Fruit fly (Drosophila melanogaster): ENCODE data around the gene Efa6.
A peak's percentile ranks its signal among the peaks of the same experiment; 100 is the strongest.

Efa6 gene

DNA sequence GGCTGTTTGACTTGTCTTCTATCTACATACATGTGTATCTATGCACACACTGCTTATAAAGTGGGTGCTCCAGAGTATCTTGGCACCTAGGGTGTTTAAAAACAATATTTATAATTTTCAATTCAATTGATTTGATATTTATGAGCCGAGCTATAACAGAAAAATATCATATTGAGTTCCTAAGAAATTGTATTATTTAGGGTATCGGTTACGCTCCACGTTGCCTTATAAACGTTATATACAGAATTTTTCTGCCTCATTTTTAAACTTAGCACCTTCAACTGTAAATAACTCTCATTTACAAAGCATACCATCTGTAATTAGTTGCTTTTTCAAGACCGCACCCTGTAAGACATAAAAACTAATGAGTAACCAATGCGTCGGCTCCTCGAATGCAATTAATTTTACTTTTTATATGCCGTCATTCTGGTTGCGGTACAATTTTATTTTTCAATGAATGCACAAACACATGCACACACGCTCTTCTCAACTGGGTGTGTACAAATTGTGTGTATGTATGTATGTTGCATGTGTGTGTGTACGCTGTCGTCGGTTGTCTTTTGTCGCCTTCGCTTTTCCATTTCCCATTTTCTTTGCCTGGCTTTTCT lies 3.2 kb downstream of the Efa6 start (continued):
- no peak for TF ChIP-seq inv (GFP tag; IDR thresholded peaks at IDR 0.05; ENCODE audit: partially characterized antibody)
- no peak for TF ChIP-seq aop (GFP tag; IDR thresholded peaks at IDR 0.05)
- no peak for TF ChIP-seq B-H2 (GFP tag; optimal IDR thresholded peaks at IDR 0.05)
- peak; percentile 34 for TF ChIP-seq jumu (GFP tag; optimal IDR thresholded peaks at IDR 0.05)
- TF ChIP-seq hkb (optimal IDR thresholded peaks at IDR 0.05), result no peak
- TF ChIP-seq hkb (GFP tag; IDR thresholded peaks at IDR 0.05), result no peak
- TF ChIP-seq nerfin-2 (GFP tag; IDR thresholded peaks at IDR 0.05; ENCODE audit: partially characterized antibody), result no peak
- no peak for TF ChIP-seq sim (GFP tag; IDR thresholded peaks at IDR 0.05)
- TF ChIP-seq sens-2 (GFP tag; IDR thresholded peaks at IDR 0.05), result no peak
- no peak for TF ChIP-seq nom (GFP tag; optimal IDR thresholded peaks at IDR 0.05)
- no peak for TF ChIP-seq CG14965 (GFP tag; optimal IDR thresholded peaks at IDR 0.05; ENCODE audit: borderline replicate concordance)
- TF ChIP-seq zf30C (GFP tag; optimal IDR thresholded peaks at IDR 0.05), result no peak
- no peak for TF ChIP-seq Hmx (GFP tag; optimal IDR thresholded peaks at IDR 0.05)
- no peak for TF ChIP-seq HmgZ (tag; optimal IDR thresholded peaks at IDR 0.05)
- TF ChIP-seq Ada2b (GFP tag; IDR thresholded peaks at IDR 0.05), result 0 out of 2 replicates have a peak, but pooled peaks have one; percentile 13
- TF ChIP-seq Mes4 (GFP tag; optimal IDR thresholded peaks at IDR 0.05), result peak; percentile 40
- TF ChIP-seq CG30431 (GFP tag; optimal IDR thresholded peaks at IDR 0.05), result peak; percentile 57
- no peak for TF ChIP-seq CG7271 (tag; optimal IDR thresholded peaks at IDR 0.05)
- peak; percentile 42 for TF ChIP-seq CG6813 (GFP tag; optimal IDR thresholded peaks at IDR 0.05)
- peak; percentile 28 for TF ChIP-seq CG3065 (GFP tag; optimal IDR thresholded peaks at IDR 0.05)
- TF ChIP-seq phol (tag; optimal IDR thresholded peaks at IDR 0.05), result peak; percentile 84
- no peak for TF ChIP-seq knrl (GFP tag; IDR thresholded peaks at IDR 0.05; ENCODE audit: partially characterized antibody)
- TF ChIP-seq CG43689 (GFP tag; IDR thresholded peaks at IDR 0.05), result no peak
- peak; percentile 66; the same call in 2 of the 3 replicates for TF ChIP-seq zfh1 (GFP tag; IDR thresholded peaks at IDR 0.05)
- peak; percentile 51; the same call in 1 of the 4 replicates for TF ChIP-seq chinmo (GFP tag; IDR thresholded peaks at IDR 0.05; ENCODE audit: partially characterized antibody)
- TF ChIP-seq slou (GFP tag; optimal IDR thresholded peaks at IDR 0.05), result no peak
- peak; percentile 64 for TF ChIP-seq CG15696 (tag; optimal IDR thresholded peaks at IDR 0.05)
- no peak for TF ChIP-seq sima (GFP tag; optimal IDR thresholded peaks at IDR 0.05)
- no peak for TF ChIP-seq CG14050 (GFP tag; IDR thresholded peaks at IDR 0.05)
- TF ChIP-seq CG1603 (tag; optimal IDR thresholded peaks at IDR 0.05), result peak; percentile 36
- TF ChIP-seq NC2β (GFP tag; optimal IDR thresholded peaks at IDR 0.05), result peak; percentile 54
- TF ChIP-seq otp (GFP tag; IDR thresholded peaks at IDR 0.05), result 0 out of 3 replicates have a peak, but pooled peaks have one; percentile 10
- TF ChIP-seq CG10565 (GFP tag; optimal IDR thresholded peaks at IDR 0.05), result no peak
- no peak for TF ChIP-seq scrt (GFP tag; optimal IDR thresholded peaks at IDR 0.05)
- TF ChIP-seq repo (GFP tag; optimal IDR thresholded peaks at IDR 0.05), result no peak
- peak; percentile 23 to 72 for TF ChIP-seq Hr51 (GFP tag; optimal IDR thresholded peaks at IDR 0.05)
- peak; percentile 16 for TF ChIP-seq CG18764 (GFP tag; optimal IDR thresholded peaks at IDR 0.05)
- TF ChIP-seq CG3407 (GFP tag; optimal IDR thresholded peaks at IDR 0.05), result peak; percentile 65
- TF ChIP-seq lola (GFP tag; optimal IDR thresholded peaks at IDR 0.05), result peak in 1 of 3 experiments; percentile 90
- TF ChIP-seq Oaz (GFP tag; IDR thresholded peaks at IDR 0.05), result peak; percentile 17; the same call in 1 of the 2 replicates
- no peak for TF ChIP-seq h (optimal IDR thresholded peaks at IDR 0.05)
- peak; percentile 28 for TF ChIP-seq TFAM (GFP tag; optimal IDR thresholded peaks at IDR 0.05)
- TF ChIP-seq Abd-B (GFP tag; optimal IDR thresholded peaks at IDR 0.05), result peak; percentile 64
- peak in 1 of 2 experiments; percentile 66 for TF ChIP-seq Eip74EF (GFP tag; optimal IDR thresholded peaks at IDR 0.05)
- TF ChIP-seq Max (GFP tag; optimal IDR thresholded peaks at IDR 0.05), result peak; percentile 44
- TF ChIP-seq luna (GFP tag; optimal IDR thresholded peaks at IDR 0.05), result no peak
- TF ChIP-seq CkIIα-i1 (GFP tag; IDR thresholded peaks at IDR 0.05), result no peak
- no peak for TF ChIP-seq Dad (GFP tag; optimal IDR thresholded peaks at IDR 0.05)
- no peak for TF ChIP-seq CG10321 (GFP tag; IDR thresholded peaks at IDR 0.05)
- TF ChIP-seq ara (GFP tag; IDR thresholded peaks at IDR 0.05), result no peak; the same call in 1 of the 2 replicates
